Worm (Caenorhabditis elegans): Measurements from ENCODE around the gene alp-1.

The alp-1 gene

DNA sequence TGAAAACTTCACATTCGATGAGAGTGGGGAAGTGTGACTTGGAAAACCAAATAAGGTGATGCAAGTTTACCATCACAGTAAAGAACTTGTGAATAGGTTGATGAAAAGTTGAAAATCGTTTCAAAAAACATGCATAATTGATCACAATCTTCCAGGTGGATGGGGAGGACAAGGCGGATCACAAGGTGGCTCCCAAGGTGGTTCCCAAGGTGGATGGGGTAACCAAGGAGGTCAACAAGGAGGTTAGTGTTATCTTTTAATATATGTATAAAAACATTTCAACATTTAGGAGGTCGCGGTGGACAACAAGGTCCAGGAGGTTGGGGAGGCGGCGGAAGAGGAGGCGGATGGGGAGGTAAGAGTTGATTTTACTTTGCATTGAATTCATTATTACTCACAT, 34.7 kb upstream of the alp-1 start, which contains the start of gene T28C6.10:
Gene T28C6.10 (plus strand): TSS at position 301 of the 400 bp plus-strand sequence.
- TF ChIP-seq elt-3 (tag; optimal IDR thresholded peaks at IDR 0.05) (no peak), lsy-2 (tag; optimal IDR thresholded peaks at IDR 0.05) (no peak), ces-1 (GFP tag; optimal IDR thresholded peaks at IDR 0.05) (no peak), cnd-1 (tag; optimal IDR thresholded peaks at IDR 0.05) (no peak), M03D4.4 (tag; optimal IDR thresholded peaks at IDR 0.05) (no peak), mls-2 (tag; optimal IDR thresholded peaks at IDR 0.05) (no peak), flh-1 (GFP tag; optimal IDR thresholded peaks at IDR 0.05) (no peak), elt-1 (tag; optimal IDR thresholded peaks at IDR 0.05; ENCODE audit: borderline replicate concordance, insufficient read depth) (no peak), ztf-11 (tag; optimal IDR thresholded peaks at IDR 0.05) (no peak), tbx-8 (GFP tag; optimal IDR thresholded peaks at IDR 0.05) (no peak), nhr-12 (tag; optimal IDR thresholded peaks at IDR 0.05) (no peak), pha-4 (tag; optimal IDR thresholded peaks at IDR 0.05) (no peak)

DNA sequence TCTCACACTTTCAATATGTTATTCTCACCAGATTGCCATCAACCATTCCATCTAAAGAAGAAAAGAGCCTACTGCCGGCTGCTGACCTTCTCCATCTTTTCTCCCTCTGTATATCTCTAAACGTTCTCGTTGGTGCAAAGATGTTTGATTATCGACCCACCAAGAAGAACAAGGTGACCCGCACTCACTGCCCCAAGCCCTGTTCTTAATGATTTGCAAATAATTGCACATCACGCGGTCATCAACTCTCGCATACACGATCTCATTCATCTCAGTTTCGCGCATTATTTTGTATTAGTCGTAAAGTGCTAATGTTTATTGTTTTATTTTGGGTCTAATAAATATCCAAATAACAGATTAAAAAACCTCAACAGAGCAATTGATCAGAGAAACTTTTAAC, 32.8 kb upstream of the alp-1 start:
- TF ChIP-seq ceh-39 (tag; optimal IDR thresholded peaks at IDR 0.05) (peak; percentile 44), nhr-2 (tag; optimal IDR thresholded peaks at IDR 0.05) (peak; percentile 94), hlh-1 (tag; optimal IDR thresholded peaks at IDR 0.05) (peak; percentile 10), flh-1 (GFP tag; optimal IDR thresholded peaks at IDR 0.05) (no peak)

DNA sequence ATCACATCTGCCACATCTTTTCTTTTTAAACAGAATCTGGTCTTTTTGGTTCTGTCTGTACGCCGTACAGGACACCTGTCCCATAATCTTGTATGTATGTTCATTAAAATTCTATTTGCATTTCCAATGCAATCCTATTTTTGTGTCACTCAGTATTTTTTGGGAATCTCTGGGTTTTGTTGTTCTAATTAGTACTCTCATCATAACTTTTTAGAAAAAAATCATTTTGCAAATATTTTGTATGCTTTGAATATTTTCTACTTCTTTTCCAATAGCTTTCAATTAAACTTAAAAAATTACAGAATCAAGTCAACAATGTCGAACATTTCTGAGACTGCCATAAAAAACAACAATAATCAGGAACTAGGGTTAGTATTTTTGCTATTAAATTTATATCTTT, 32.3 kb upstream of the alp-1 start, which contains the start of gene T28C6.3:
Gene T28C6.3 (plus strand): TSS at position 301 of the 400 bp plus-strand sequence.
- TF ChIP-seq zip-8 (tag; optimal IDR thresholded peaks at IDR 0.05) (no peak), drap-1 (GFP tag; optimal IDR thresholded peaks at IDR 0.05) (no peak), nhr-76 (tag; optimal IDR thresholded peaks at IDR 0.05) (no peak)

DNA sequence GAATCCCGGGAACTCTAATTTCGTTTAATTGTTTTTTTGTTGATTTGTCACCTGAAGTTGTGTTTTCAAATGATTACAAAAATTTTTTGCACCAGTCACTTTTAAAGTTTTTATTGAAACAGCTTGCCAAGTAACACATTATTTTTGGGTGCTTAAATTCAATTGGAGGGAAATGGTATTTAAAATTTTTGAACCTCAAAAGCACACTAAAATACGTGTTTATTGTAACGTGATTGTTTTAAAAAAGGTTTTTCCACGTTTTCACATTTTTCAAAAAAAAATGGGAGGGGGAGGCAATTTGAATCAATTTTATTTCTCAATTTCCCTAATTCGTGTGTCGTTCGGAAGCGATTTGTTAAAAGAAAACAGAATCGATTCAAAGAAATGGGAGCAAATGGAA, 31.1 kb upstream of the alp-1 start, which contains the start of gene T28C6.5:
Gene T28C6.5 (plus strand): TSS at position 301 of the 400 bp plus-strand sequence.
- no peak for TF ChIP-seq mep-1 (tag; optimal IDR thresholded peaks at IDR 0.05)
- TF ChIP-seq mls-2 (tag; optimal IDR thresholded peaks at IDR 0.05): no peak
- no peak for TF ChIP-seq lin-32 (GFP tag; optimal IDR thresholded peaks at IDR 0.05)
- no peak for TF ChIP-seq pha-4 (tag; optimal IDR thresholded peaks at IDR 0.05)

DNA sequence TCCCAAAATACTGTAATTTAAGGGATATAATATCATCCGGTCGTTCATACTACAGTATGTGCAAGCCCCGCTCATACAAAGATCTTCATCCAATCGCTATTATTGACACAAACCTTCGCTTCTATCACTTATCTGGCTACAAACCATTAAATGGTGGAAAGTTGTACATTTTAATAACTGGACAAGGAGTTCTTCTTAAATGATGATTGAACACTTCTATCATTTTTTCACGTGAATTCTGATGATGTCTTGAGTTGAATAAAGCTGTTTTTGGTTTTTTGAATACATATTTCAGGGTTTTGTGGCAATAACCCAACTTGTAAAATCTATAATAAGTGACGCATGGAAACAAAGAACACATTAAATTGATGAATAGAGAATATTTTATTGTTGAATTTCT, 29.7 kb upstream of the alp-1 start:
- TF ChIP-seq snpc-4 (tag; optimal IDR thresholded peaks at IDR 0.05) (no peak), pha-4 (tag; optimal IDR thresholded peaks at IDR 0.05) (no peak), drap-1 (GFP tag; optimal IDR thresholded peaks at IDR 0.05) (no peak), lin-13 (tag; optimal IDR thresholded peaks at IDR 0.05) (no peak), nhr-28 (tag; optimal IDR thresholded peaks at IDR 0.05) (no peak)

DNA sequence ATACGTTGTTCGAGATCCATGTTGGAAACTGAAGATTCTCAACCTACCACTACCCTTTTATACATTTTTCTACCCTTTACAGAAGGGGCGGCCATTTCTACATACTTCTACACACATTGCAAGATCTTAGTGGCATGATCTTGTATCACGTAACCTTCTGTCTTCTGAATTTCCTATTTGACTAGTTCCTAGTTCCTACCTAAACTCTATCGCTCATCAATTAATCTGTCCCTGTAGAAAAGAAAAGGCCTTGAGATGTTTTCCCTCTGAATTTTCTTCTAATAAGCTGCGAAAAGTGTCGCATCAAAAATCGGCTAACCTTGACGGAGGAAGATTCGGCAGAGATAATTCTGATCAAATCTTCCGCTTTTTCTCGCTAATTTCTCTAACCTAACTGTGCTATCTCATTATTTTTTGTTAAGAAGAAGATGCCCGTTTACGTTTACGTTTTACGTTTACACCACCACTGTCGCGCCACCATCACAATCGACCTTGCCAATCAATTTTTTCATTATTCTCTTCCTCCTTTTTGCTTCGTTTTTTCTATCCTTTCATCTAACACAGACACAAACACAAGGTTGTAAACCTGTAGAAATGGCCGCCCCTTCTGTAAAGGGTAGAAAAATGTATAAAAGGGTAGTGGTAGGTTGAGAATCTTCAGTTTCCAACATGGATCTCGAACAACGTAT, 28.0 kb upstream of the alp-1 start, which contains the start of the genes col-117 and col-3:
Gene col-117 (minus strand): TSS at position 51 of the 689 bp plus-strand sequence.
Gene col-3 (plus strand): TSS at position 639 of the 689 bp plus-strand sequence.
- no peak for TF ChIP-seq snpc-4 (tag; optimal IDR thresholded peaks at IDR 0.05)
- TF ChIP-seq nhr-76 (tag; optimal IDR thresholded peaks at IDR 0.05): no peak
- TF ChIP-seq lsy-2 (tag; optimal IDR thresholded peaks at IDR 0.05): no peak
- peak; percentile 72 for TF ChIP-seq ham-2 (GFP tag; optimal IDR thresholded peaks at IDR 0.05)
- TF ChIP-seq elt-3 (tag; optimal IDR thresholded peaks at IDR 0.05): no peak
- TF ChIP-seq elt-1 (tag; optimal IDR thresholded peaks at IDR 0.05; ENCODE audit: borderline replicate concordance, insufficient read depth): peak; percentile 77

DNA sequence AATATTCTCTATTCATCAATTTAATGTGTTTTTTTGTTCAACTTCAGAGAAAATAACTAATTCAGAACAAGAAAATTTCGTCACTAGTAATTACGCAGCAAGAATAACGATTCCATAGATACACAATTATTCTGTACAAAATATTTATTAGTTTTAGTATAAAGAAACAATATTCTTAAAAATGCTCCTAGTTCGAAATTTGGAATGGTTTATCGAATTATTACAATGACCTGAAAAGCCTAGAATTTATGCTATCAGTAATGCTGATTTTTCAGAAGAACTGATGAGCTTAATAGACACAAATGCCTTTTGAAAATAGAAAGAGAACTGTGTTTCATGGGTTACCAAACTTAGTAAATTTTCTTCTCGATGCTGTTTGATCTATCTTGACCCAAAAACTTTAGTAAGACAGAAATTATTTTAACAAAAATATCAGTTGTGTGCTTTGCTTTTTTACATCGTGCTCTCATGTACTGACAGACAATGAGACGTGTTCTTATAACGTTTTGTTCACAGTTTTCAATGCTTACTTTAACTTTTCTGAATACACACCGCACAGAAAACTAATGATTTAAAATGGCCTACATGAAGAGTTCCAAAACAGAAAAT, 26.2 kb upstream of the alp-1 start:
- TF ChIP-seq bed-3 (GFP tag; optimal IDR thresholded peaks at IDR 0.05) (no peak), mab-5 (tag; optimal IDR thresholded peaks at IDR 0.05) (no peak), sptf-1 (tag; optimal IDR thresholded peaks at IDR 0.05) (no peak), ceh-43 (GFP tag; optimal IDR thresholded peaks at IDR 0.05) (no peak), ztf-11 (tag; optimal IDR thresholded peaks at IDR 0.05) (no peak), nhr-2 (tag; optimal IDR thresholded peaks at IDR 0.05) (no peak), nhr-237 (tag; optimal IDR thresholded peaks at IDR 0.05) (no peak), elt-3 (tag; optimal IDR thresholded peaks at IDR 0.05) (no peak), unc-62 (GFP tag; optimal IDR thresholded peaks at IDR 0.05) (no peak), lin-32 (GFP tag; optimal IDR thresholded peaks at IDR 0.05) (no peak), sem-2 (GFP tag; optimal IDR thresholded peaks at IDR 0.05) (no peak), unc-120 (tag; optimal IDR thresholded peaks at IDR 0.05; ENCODE audit: poor library complexity, severe bottlenecking) (no peak), tbx-8 (GFP tag; optimal IDR thresholded peaks at IDR 0.05) (no peak), ces-1 (GFP tag; optimal IDR thresholded peaks at IDR 0.05) (no peak)
